Worm (Caenorhabditis elegans) whole organism, midembryonic: ENCODE results near the gene vps-2.

Source experiments
- T22C8.4 ChIP-seq: fragments of 200-800 bp; sonication (Bioruptor generic); IDR thresholded peaks from 2 replicates; pipeline ENCODE4 v1.3.6; 2022; ENCODE audit warnings: missing genetic modification characterization, missing compliant biosample characterization
- cog-1 ChIP-seq: sonication (generic microtip); optimal IDR thresholded peaks from 2 replicates; lab custom pipeline; 2016; ENCODE audit warnings: missing genetic modification characterization, missing compliant biosample characterization
- flt-1 ChIP-seq: fragments of 200-800 bp; sonication (Bioruptor generic); IDR thresholded peaks from 2 replicates; pipeline ENCODE4 v1.3.6; 2022; ENCODE audit warnings: missing genetic modification characterization, missing compliant biosample characterization
- klf-2 ChIP-seq: fragments of 200-800 bp; sonication (Bioruptor generic); conservative IDR thresholded peaks from 2 replicates; pipeline ENCODE4 v1.3.6; 2022; ENCODE audit warnings: missing genetic modification reagents, missing genetic modification characterization, missing compliant biosample characterization
- med-1 ChIP-seq: sonication (generic microtip); optimal IDR thresholded peaks from 2 replicates; lab custom pipeline; 2017; ENCODE audit warnings: missing genetic modification characterization, mild to moderate bottlenecking, missing compliant biosample characterization, antibody characterized with exemption, missing genetic modification reagents; ENCODE audit not compliant: insufficient read depth
- tab-1 ChIP-seq: fragments of 200-800 bp; sonication (Bioruptor generic); IDR thresholded peaks from 2 replicates; pipeline ENCODE4 v1.3.6; 2022; ENCODE audit warnings: missing genetic modification characterization, missing compliant biosample characterization
- ztf-23 ChIP-seq: fragments of 200-800 bp; sonication (Bioruptor generic); IDR thresholded peaks from 2 replicates; pipeline ENCODE4 v1.3.6; 2022; ENCODE audit warnings: missing genetic modification reagents, missing genetic modification characterization, missing compliant biosample characterization
- ztf-29 ChIP-seq: fragments of 200-800 bp; sonication (Bioruptor generic); IDR thresholded peaks from 2 replicates; pipeline ENCODE4 v1.3.6; 2022; ENCODE audit warnings: missing genetic modification reagents, missing genetic modification characterization, missing compliant biosample characterization

ce11 chrII:12810709-12811108 lies 42.7 kb upstream of the vps-2 start, which contains the start of gene Y46G5A.20:
- TF ChIP-seq flt-1 (GFP tag; lab: Robert Waterston, UW) (no peak), tab-1 (GFP tag; lab: Robert Waterston, UW) (no peak), med-1 (no peak), T22C8.4 (GFP tag; lab: Robert Waterston, UW) (no peak), ztf-29 (no peak), cog-1 (tag; lab: Kevin White, UChicago) (no peak), ztf-23 (no peak), klf-2 (no peak)
